Worm (Caenorhabditis elegans): ENCODE results near the gene Y47D7A.11.

Y47D7A.11 gene

DNA sequence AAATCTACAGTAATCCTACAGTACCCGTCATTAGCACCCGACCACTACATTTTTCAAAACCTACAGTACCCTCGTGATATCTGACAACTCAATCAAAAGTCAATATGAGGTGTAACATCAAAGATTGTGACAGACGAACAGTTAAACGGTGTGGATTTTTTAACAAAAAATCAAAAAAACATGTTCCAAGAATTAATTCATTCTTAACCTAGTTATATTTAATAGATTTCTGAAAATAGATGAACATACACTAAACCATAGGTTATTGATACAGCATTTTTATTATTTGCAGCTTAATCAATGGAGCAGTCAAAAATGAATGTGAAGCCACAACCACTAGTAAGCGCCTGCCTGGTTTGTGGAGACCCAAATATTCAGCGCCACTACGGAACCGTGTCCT is 20.6 kb downstream of the Y47D7A.11 start, which contains the start of gene nhr-118:
Gene nhr-118, plus strand, starts transcription at position 301 of the 400 bp plus-strand sequence.
- no peak for TF ChIP-seq peb-1 (tag; optimal IDR thresholded peaks at IDR 0.05)
- no peak for TF ChIP-seq ZK546.5 (tag; optimal IDR thresholded peaks at IDR 0.05)

DNA sequence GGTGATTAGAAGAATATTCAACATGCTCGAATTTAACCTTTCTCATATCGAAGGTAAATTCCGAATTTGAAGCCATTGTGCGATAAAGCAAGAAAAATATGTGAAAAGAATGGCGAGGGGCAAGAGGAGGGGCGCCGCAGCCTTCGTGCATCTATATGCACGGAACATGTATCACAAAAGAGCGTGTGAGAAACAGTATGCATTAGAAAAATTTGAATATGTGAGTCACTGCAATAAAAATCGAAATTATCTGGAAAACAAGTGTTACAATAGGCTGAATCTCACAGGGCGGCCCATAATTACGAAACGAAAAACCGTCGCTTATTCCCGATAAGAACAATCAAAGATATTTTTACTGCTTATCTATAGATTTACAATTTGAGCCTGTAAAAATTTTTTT is 26.2 kb downstream of the Y47D7A.11 start, which contains the start of gene F13A2.5:
Gene F13A2.5, minus strand, starts transcription at position 101 of the 400 bp plus-strand sequence.
- TF ChIP-seq nhr-25 (tag; optimal IDR thresholded peaks at IDR 0.05) = no peak
- no peak for TF ChIP-seq mdl-1 (tag; optimal IDR thresholded peaks at IDR 0.05)
- no peak for TF ChIP-seq Y55F3AM.14 (GFP tag; optimal IDR thresholded peaks at IDR 0.05)
- TF ChIP-seq nhr-10 (tag; optimal IDR thresholded peaks at IDR 0.05) = no peak
- no peak for TF ChIP-seq lin-39 (tag; optimal IDR thresholded peaks at IDR 0.05)
- TF ChIP-seq dmd-4 (tag; optimal IDR thresholded peaks at IDR 0.05) = no peak
- TF ChIP-seq fos-1 (tag; optimal IDR thresholded peaks at IDR 0.05) = no peak
- TF ChIP-seq ceh-16 (tag; optimal IDR thresholded peaks at IDR 0.05) = no peak
- TF ChIP-seq R02D3.7 (tag; optimal IDR thresholded peaks at IDR 0.05) = no peak
- no peak for TF ChIP-seq lin-13 (GFP tag; optimal IDR thresholded peaks at IDR 0.05)
- no peak for TF ChIP-seq gmeb-1 (tag; optimal IDR thresholded peaks at IDR 0.05)
- TF ChIP-seq nhr-237 (tag; optimal IDR thresholded peaks at IDR 0.05) = no peak
- TF ChIP-seq mab-5 (tag; optimal IDR thresholded peaks at IDR 0.05) = no peak
- no peak for TF ChIP-seq peb-1 (tag; optimal IDR thresholded peaks at IDR 0.05)
- no peak for TF ChIP-seq mbf-1 (tag; optimal IDR thresholded peaks at IDR 0.05)
- TF ChIP-seq nhr-129 (tag; optimal IDR thresholded peaks at IDR 0.05) = no peak
- no peak for TF ChIP-seq unc-62 (GFP tag; optimal IDR thresholded peaks at IDR 0.05)
- no peak for TF ChIP-seq ceh-82 (tag; optimal IDR thresholded peaks at IDR 0.05)
- no peak for TF ChIP-seq unc-55 (GFP tag; optimal IDR thresholded peaks at IDR 0.05)

DNA sequence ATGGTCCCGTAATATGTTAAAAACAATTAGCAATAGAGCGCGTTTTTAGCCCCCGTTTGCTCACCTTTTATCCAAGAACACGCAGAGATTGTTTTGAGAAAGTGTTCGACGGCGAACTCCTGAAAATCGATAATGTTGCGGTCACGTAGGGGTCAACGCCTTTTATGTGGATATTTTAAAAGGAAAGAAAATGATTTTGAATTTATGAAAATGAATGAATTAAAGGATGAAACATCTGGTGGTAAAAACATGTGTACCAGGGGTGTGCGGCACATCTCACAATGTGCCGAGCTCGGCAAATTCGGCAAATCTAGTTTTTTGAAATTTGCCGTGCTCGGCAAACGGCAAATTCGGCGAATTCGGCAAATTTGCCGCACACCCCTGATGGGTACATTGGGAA is 28.0 kb downstream of the Y47D7A.11 start, which contains the start of gene F13A2.4:
Gene F13A2.4, minus strand, starts transcription at position 101 of the 400 bp plus-strand sequence.
- no peak for TF ChIP-seq nhr-25 (tag; optimal IDR thresholded peaks at IDR 0.05)
- no peak for TF ChIP-seq ZK546.5 (tag; optimal IDR thresholded peaks at IDR 0.05)
- TF ChIP-seq unc-62 (GFP tag; optimal IDR thresholded peaks at IDR 0.05) = no peak
- no peak for TF ChIP-seq gmeb-1 (tag; optimal IDR thresholded peaks at IDR 0.05)
- no peak for TF ChIP-seq egl-27 (tag; optimal IDR thresholded peaks at IDR 0.05)
- no peak for TF ChIP-seq nhr-129 (tag; optimal IDR thresholded peaks at IDR 0.05)
- no peak for TF ChIP-seq unc-55 (GFP tag; optimal IDR thresholded peaks at IDR 0.05)
- no peak for TF ChIP-seq sma-9 (GFP tag; optimal IDR thresholded peaks at IDR 0.05)
- TF ChIP-seq sma-9 (tag; optimal IDR thresholded peaks at IDR 0.05) = no peak
- TF ChIP-seq elt-1 (tag; optimal IDR thresholded peaks at IDR 0.05) = no peak
- TF ChIP-seq blmp-1 (tag; optimal IDR thresholded peaks at IDR 0.05; ENCODE audit: insufficient read depth) = no peak
- no peak for TF ChIP-seq ztf-11 (tag; optimal IDR thresholded peaks at IDR 0.05)

DNA sequence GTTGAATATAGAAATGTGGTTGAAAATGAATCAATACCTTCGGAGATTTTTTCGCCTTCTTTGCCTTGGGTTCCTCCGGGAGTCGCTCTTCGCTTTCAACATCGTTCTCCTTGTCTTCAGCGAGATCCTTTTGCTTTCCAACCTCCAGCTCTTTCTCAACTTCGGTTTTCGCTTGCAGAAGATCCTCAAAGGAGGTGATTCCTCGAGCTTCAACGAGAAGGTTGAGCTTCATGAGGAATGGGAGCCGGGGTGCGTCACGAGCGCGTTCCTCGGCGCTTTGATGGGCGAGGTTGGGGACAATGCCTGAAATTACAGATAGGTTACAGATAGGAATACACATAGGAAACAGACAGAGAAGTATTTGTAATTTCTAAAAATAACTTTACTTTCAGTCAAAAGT is 29.2 kb downstream of the Y47D7A.11 start:
- TF ChIP-seq nhr-23 (tag; optimal IDR thresholded peaks at IDR 0.05) (no peak), mab-5 (tag; optimal IDR thresholded peaks at IDR 0.05) (no peak), F13H6.1 (tag; optimal IDR thresholded peaks at IDR 0.05) (no peak)

DNA sequence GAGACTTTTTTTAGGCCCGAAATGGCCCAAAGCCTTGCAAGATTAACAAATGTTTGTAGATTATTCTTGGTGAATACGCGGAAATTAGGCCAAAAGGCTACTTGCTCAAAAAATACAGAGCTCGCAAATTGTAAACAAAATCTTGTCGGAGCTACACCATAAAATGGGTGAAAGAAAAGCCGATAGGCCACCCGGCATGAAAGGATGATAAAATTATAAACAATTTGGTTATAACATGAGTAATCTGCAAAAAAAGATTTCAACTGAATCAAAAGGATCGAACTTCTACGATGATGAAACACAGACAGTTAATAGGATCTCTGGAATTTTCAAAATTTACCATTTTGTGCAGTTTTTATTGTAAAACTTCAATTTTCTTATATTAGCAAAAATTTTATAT is 30.0 kb downstream of the Y47D7A.11 start:
- no peak for TF ChIP-seq lin-39 (tag; optimal IDR thresholded peaks at IDR 0.05)
- no peak for TF ChIP-seq ceh-16 (tag; optimal IDR thresholded peaks at IDR 0.05)
- no peak for TF ChIP-seq ama-1 (optimal IDR thresholded peaks at IDR 0.05)
- no peak for TF ChIP-seq ztf-4 (tag; optimal IDR thresholded peaks at IDR 0.05)
- TF ChIP-seq nhr-25 (tag; optimal IDR thresholded peaks at IDR 0.05) = no peak
- no peak for TF ChIP-seq F13H6.1 (tag; optimal IDR thresholded peaks at IDR 0.05)
- TF ChIP-seq lin-11 (tag; optimal IDR thresholded peaks at IDR 0.05) = no peak
- TF ChIP-seq ztf-11 (tag; optimal IDR thresholded peaks at IDR 0.05) = no peak
- TF ChIP-seq blmp-1 (tag; optimal IDR thresholded peaks at IDR 0.05; ENCODE audit: insufficient read depth) = no peak
- no peak for TF ChIP-seq peb-1 (tag; optimal IDR thresholded peaks at IDR 0.05)
- no peak for TF ChIP-seq C34F6.9 (tag; optimal IDR thresholded peaks at IDR 0.05)
- TF ChIP-seq lin-13 (GFP tag; optimal IDR thresholded peaks at IDR 0.05) = no peak
- no peak for TF ChIP-seq nhr-21 (tag; optimal IDR thresholded peaks at IDR 0.05)
- no peak for TF ChIP-seq nhr-77 (tag; optimal IDR thresholded peaks at IDR 0.05)
- no peak for TF ChIP-seq elt-3 (tag; optimal IDR thresholded peaks at IDR 0.05)
- TF ChIP-seq nhr-129 (tag; optimal IDR thresholded peaks at IDR 0.05) = no peak
- no peak for TF ChIP-seq elt-1 (tag; optimal IDR thresholded peaks at IDR 0.05)
- TF ChIP-seq fos-1 (tag; optimal IDR thresholded peaks at IDR 0.05) = no peak
- no peak for TF ChIP-seq nhr-6 (tag; optimal IDR thresholded peaks at IDR 0.05)
